Worm (Caenorhabditis elegans) whole organism, L1 larva: ENCODE measurements around the gene ZK686.2.

Experiments used
- C04F5.9 ChIP-seq: sonication (generic microtip); optimal IDR thresholded peaks from 2 replicates; lab custom pipeline; 2016; ENCODE audit warnings: missing genetic modification characterization, missing compliant biosample characterization
- C34B4.2 ChIP-seq: sonication (generic microtip); optimal IDR thresholded peaks from 2 replicates; lab custom pipeline; 2017; ENCODE audit warnings: mild to moderate bottlenecking, missing genetic modification characterization, missing compliant biosample characterization
- F16B12.6 ChIP-seq: fragments of 150-350 bp; optimal IDR thresholded peaks from 2 replicates; lab custom pipeline; 2014; ENCODE audit warnings: missing biosample characterization, missing genetic modification characterization
- Y116A8C.19 ChIP-seq: sonication (generic microtip); optimal IDR thresholded peaks from 2 replicates; lab custom pipeline; 2016; ENCODE audit warnings: missing compliant biosample characterization, missing genetic modification characterization, borderline replicate concordance
- aha-1 ChIP-seq: fragments of 150-350 bp; optimal IDR thresholded peaks from 2 replicates; lab custom pipeline; 2014; ENCODE audit warnings: missing biosample characterization, missing genetic modification characterization
- ama-1 ChIP-seq: fragments of 150-350 bp; optimal IDR thresholded peaks from 2 replicates; lab custom pipeline; 2014
- blmp-1 ChIP-seq: fragments of 150-350 bp; optimal IDR thresholded peaks from 2 replicates; lab custom pipeline; 2014; ENCODE audit warnings: missing biosample characterization, missing genetic modification characterization
- ceh-8 ChIP-seq: fragments of 200-800 bp; sonication (Bioruptor generic); optimal IDR thresholded peaks from 2 replicates; lab custom pipeline; 2018; ENCODE audit warnings: mild to moderate bottlenecking, missing genetic modification characterization, moderate library complexity, missing compliant biosample characterization
- ceh-88 ChIP-seq: fragments of 200-800 bp; sonication (Bioruptor generic); IDR thresholded peaks from 2 replicates; pipeline ENCODE4 v1.3.6; 2022; ENCODE audit warnings: missing genetic modification characterization, missing compliant biosample characterization
- ceh-90 ChIP-seq: sonication (generic microtip); optimal IDR thresholded peaks from 2 replicates; lab custom pipeline; 2016; ENCODE audit warnings: missing genetic modification characterization, missing compliant biosample characterization
- ces-1 ChIP-seq: fragments of 150-350 bp; optimal IDR thresholded peaks from 2 replicates; lab custom pipeline; 2014; ENCODE audit warnings: missing biosample characterization, missing genetic modification reagents, missing genetic modification characterization
- egl-27 ChIP-seq, 2 experiments: fragments of 150-350 bp in 1 of 2; sonication (generic microtip); optimal IDR thresholded peaks; 3 replicates each; lab custom pipeline; 2017 to 2018; ENCODE audit warnings: missing biosample characterization in 2 of 2, missing genetic modification characterization in 2 of 2, missing genetic modification reagents in 2 of 2
- elt-2 ChIP-seq: sonication (generic microtip); optimal IDR thresholded peaks from 2 replicates; lab custom pipeline; 2016; ENCODE audit warnings: missing genetic modification characterization, mild to moderate bottlenecking, inconsistent platforms, missing compliant biosample characterization, missing genetic modification reagents
- elt-3 ChIP-seq, 6 experiments: fragments of 150-350 bp in 1 of 6; sonication (generic microtip); optimal IDR thresholded peaks; 2 replicates each; lab custom pipeline; 2017 to 2018; ENCODE audit warnings: missing biosample characterization in 6 of 6, missing genetic modification characterization in 6 of 6, inconsistent platforms in 1 of 6
- fkh-10 ChIP-seq: sonication (generic microtip); optimal IDR thresholded peaks from 2 replicates; lab custom pipeline; 2017; ENCODE audit warnings: missing biosample characterization, missing genetic modification reagents, missing genetic modification characterization
- fkh-4 ChIP-seq: sonication (generic microtip); optimal IDR thresholded peaks from 2 replicates; lab custom pipeline; 2016; ENCODE audit warnings: missing compliant biosample characterization, missing genetic modification characterization, borderline replicate concordance
- fkh-8 ChIP-seq: sonication (generic microtip); optimal IDR thresholded peaks from 2 replicates; lab custom pipeline; 2016; ENCODE audit warnings: mild to moderate bottlenecking, missing genetic modification characterization, missing compliant biosample characterization
- hlh-17 ChIP-seq: fragments of 200-800 bp; sonication (Bioruptor generic); optimal IDR thresholded peaks from 2 replicates; lab custom pipeline; 2018; ENCODE audit warnings: missing genetic modification characterization, mild to moderate bottlenecking, missing compliant biosample characterization, moderate library complexity, borderline replicate concordance
- hlh-4 ChIP-seq: sonication (generic microtip); optimal IDR thresholded peaks from 2 replicates; lab custom pipeline; 2016; ENCODE audit warnings: mild to moderate bottlenecking, missing genetic modification characterization, missing compliant biosample characterization
- hpl-2 ChIP-seq: fragments of 150-350 bp; optimal IDR thresholded peaks from 2 replicates; lab custom pipeline; 2014; ENCODE audit warnings: missing biosample characterization, missing genetic modification reagents, missing genetic modification characterization
- isw-1 ChIP-seq: fragments of 200-800 bp; sonication (Bioruptor generic); IDR thresholded peaks from 2 replicates; pipeline ENCODE4 v1.3.6; 2022; ENCODE audit warnings: missing genetic modification characterization, missing compliant biosample characterization
- jun-1 ChIP-seq: fragments of 150-350 bp; optimal IDR thresholded peaks from 2 replicates; lab custom pipeline; 2014; ENCODE audit warnings: missing biosample characterization, missing genetic modification reagents, missing genetic modification characterization
- lin-14 ChIP-seq: fragments of 200-800 bp; sonication (Bioruptor generic); optimal IDR thresholded peaks from 2 replicates; lab custom pipeline; 2018; ENCODE audit warnings: mild to moderate bottlenecking, missing genetic modification characterization, moderate library complexity, missing compliant biosample characterization
- lin-39 ChIP-seq: fragments of 150-350 bp; optimal IDR thresholded peaks from 2 replicates; lab custom pipeline; 2014; ENCODE audit warnings: missing biosample characterization, missing genetic modification reagents, missing genetic modification characterization
- mab-9 ChIP-seq: fragments of 200-800 bp; sonication (Bioruptor generic); IDR thresholded peaks from 2 replicates; pipeline ENCODE4 v1.3.6; 2022; ENCODE audit warnings: missing genetic modification reagents, missing genetic modification characterization, missing compliant biosample characterization
- mef-2 ChIP-seq: fragments of 150-350 bp; optimal IDR thresholded peaks from 2 replicates; lab custom pipeline; 2014; ENCODE audit warnings: missing biosample characterization, missing genetic modification characterization
- nhr-11 ChIP-seq: fragments of 150-350 bp; optimal IDR thresholded peaks from 2 replicates; lab custom pipeline; 2014; ENCODE audit warnings: missing biosample characterization, missing genetic modification characterization
- nhr-19 ChIP-seq: fragments of 200-800 bp; sonication (Bioruptor generic); conservative IDR thresholded peaks from 2 replicates; pipeline ENCODE4 v1.3.6; 2022; ENCODE audit warnings: missing genetic modification characterization, missing compliant biosample characterization
- nhr-20 ChIP-seq: sonication (generic microtip); optimal IDR thresholded peaks from 2 replicates; lab custom pipeline; 2016; ENCODE audit warnings: mild to moderate bottlenecking, missing genetic modification characterization, missing compliant biosample characterization
- nhr-237 ChIP-seq: fragments of 150-350 bp; optimal IDR thresholded peaks from 2 replicates; lab custom pipeline; 2014; ENCODE audit warnings: missing biosample characterization, missing genetic modification characterization
- nhr-28 ChIP-seq: fragments of 150-350 bp; optimal IDR thresholded peaks from 2 replicates; lab custom pipeline; 2014; ENCODE audit warnings: missing biosample characterization, missing genetic modification characterization
- nhr-47 ChIP-seq: sonication (generic microtip); optimal IDR thresholded peaks from 2 replicates; lab custom pipeline; 2016; ENCODE audit warnings: mild to moderate bottlenecking, missing genetic modification characterization, moderate library complexity, missing compliant biosample characterization
- nhr-71 ChIP-seq: sonication (generic microtip); optimal IDR thresholded peaks from 2 replicates; lab custom pipeline; 2016; ENCODE audit warnings: mild to moderate bottlenecking, missing genetic modification characterization, moderate library complexity, missing compliant biosample characterization
- nhr-76 ChIP-seq: sonication (generic microtip); optimal IDR thresholded peaks from 2 replicates; lab custom pipeline; 2017; ENCODE audit warnings: missing biosample characterization, missing genetic modification characterization
- nhr-77 ChIP-seq: fragments of 150-350 bp; optimal IDR thresholded peaks from 2 replicates; lab custom pipeline; 2014; ENCODE audit warnings: missing biosample characterization, missing genetic modification characterization
- nhr-84 ChIP-seq: sonication (generic microtip); optimal IDR thresholded peaks from 2 replicates; lab custom pipeline; 2017; ENCODE audit warnings: missing biosample characterization, missing genetic modification characterization
- nhr-90 ChIP-seq: sonication (generic microtip); optimal IDR thresholded peaks from 2 replicates; lab custom pipeline; 2016; ENCODE audit warnings: mild to moderate bottlenecking, missing genetic modification characterization, missing compliant biosample characterization; ENCODE audit not compliant: poor library complexity
- pax-3 ChIP-seq: fragments of 200-800 bp; sonication (Bioruptor generic); optimal IDR thresholded peaks from 2 replicates; lab custom pipeline; 2018; ENCODE audit warnings: mild to moderate bottlenecking, missing genetic modification characterization, moderate library complexity, missing compliant biosample characterization
- pqm-1 ChIP-seq: sonication (generic microtip); optimal IDR thresholded peaks from 3 replicates; lab custom pipeline; 2017; ENCODE audit warnings: missing biosample characterization, missing genetic modification characterization
- rnt-1 ChIP-seq: sonication (generic microtip); optimal IDR thresholded peaks from 2 replicates; lab custom pipeline; 2016; ENCODE audit warnings: mild to moderate bottlenecking, missing genetic modification characterization, moderate library complexity, missing compliant biosample characterization
- snpc-4 ChIP-seq: fragments of 150-350 bp; optimal IDR thresholded peaks from 2 replicates; lab custom pipeline; 2014; ENCODE audit warnings: missing biosample characterization, missing genetic modification characterization
- snu-23 ChIP-seq: sonication (generic microtip); optimal IDR thresholded peaks from 2 replicates; lab custom pipeline; 2016; ENCODE audit warnings: missing genetic modification characterization, missing compliant biosample characterization
- sox-4 ChIP-seq: sonication (generic microtip); optimal IDR thresholded peaks from 2 replicates; lab custom pipeline; 2016; ENCODE audit warnings: missing genetic modification characterization, missing compliant biosample characterization
- sptf-1 ChIP-seq: fragments of 150-350 bp; optimal IDR thresholded peaks from 2 replicates; lab custom pipeline; 2014; ENCODE audit warnings: missing biosample characterization, missing genetic modification characterization
- swsn-7 ChIP-seq: sonication (generic microtip); optimal IDR thresholded peaks from 2 replicates; lab custom pipeline; 2016; ENCODE audit warnings: missing genetic modification characterization, missing compliant biosample characterization
- tbx-2 ChIP-seq: sonication (generic microtip); optimal IDR thresholded peaks from 2 replicates; lab custom pipeline; 2016; ENCODE audit warnings: missing genetic modification characterization, missing compliant biosample characterization
- unc-62 ChIP-seq: fragments of 150-350 bp; optimal IDR thresholded peaks from 2 replicates; lab custom pipeline; 2014; ENCODE audit warnings: missing biosample characterization, missing genetic modification reagents, missing genetic modification characterization
- unc-86 ChIP-seq: sonication (generic microtip); optimal IDR thresholded peaks from 2 replicates; lab custom pipeline; 2016; ENCODE audit warnings: missing genetic modification characterization, missing compliant biosample characterization
- unc-98 ChIP-seq: fragments of 200-800 bp; sonication (Bioruptor generic); IDR thresholded peaks from 2 replicates; pipeline ENCODE4 v1.3.6; 2022; ENCODE audit warnings: missing genetic modification characterization, missing compliant biosample characterization
- xbp-1 ChIP-seq: sonication (generic microtip); optimal IDR thresholded peaks from 2 replicates; lab custom pipeline; 2016; ENCODE audit warnings: missing genetic modification characterization, missing compliant biosample characterization
- zip-4 ChIP-seq: fragments of 200-800 bp; sonication (Bioruptor generic); optimal IDR thresholded peaks from 2 replicates; lab custom pipeline; 2018; ENCODE audit warnings: mild to moderate bottlenecking, missing genetic modification characterization, moderate library complexity, missing compliant biosample characterization
- ztf-11 ChIP-seq, 2 experiments: sonication (generic microtip); optimal IDR thresholded peaks; 2 replicates each; lab custom pipeline; 2016 to 2017; ENCODE audit warnings: missing genetic modification characterization in 2 of 2, missing biosample characterization in 1 of 2, missing compliant biosample characterization in 1 of 2
- ztf-4 ChIP-seq: fragments of 150-350 bp; optimal IDR thresholded peaks from 2 replicates; lab custom pipeline; 2014; ENCODE audit warnings: missing biosample characterization, missing genetic modification characterization

ZK686.2 gene

ce11 chrIII:7729534-7730061, 36.3 kb downstream of the ZK686.2 start, which contains the start of gene ZK112.4:
ZK112.4 (minus strand) TSS chrIII:7730011.
- TF ChIP-seq elt-2 (peak; percentile 6), ama-1 (lab: Kevin White, UChicago) (no peak), ceh-88 (no peak), unc-62 (GFP tag; lab: Kevin White, UChicago) (no peak), ces-1 (GFP tag; lab: Kevin White, UChicago) (no peak), nhr-28 (no peak), hpl-2 (no peak), lin-39 (tag; lab: Kevin White, UChicago) (no peak), blmp-1 (peak; percentile 75), mef-2 (tag; lab: Kevin White, UChicago) (no peak), rnt-1 (peak; percentile 55), hlh-17 (no peak), swsn-7 (tag; lab: Kevin White, UChicago) (peak; percentile 69), isw-1 (GFP tag; lab: Robert Waterston, UW) (no peak), nhr-237 (no peak), unc-98 (GFP tag; lab: Robert Waterston, UW) (no peak), nhr-20 (peak; percentile 82), fkh-4 (no peak), F16B12.6 (peak; percentile 6), Y116A8C.19 (tag; lab: Kevin White, UChicago) (no peak), egl-27 (tag; optimal IDR thresholded peaks at IDR 0.05; lab: Kevin White, UChicago) (peak in 1 of 2 experiments; percentile 39), mab-9 (GFP tag; lab: Robert Waterston, UW) (no peak), snpc-4 (no peak), snu-23 (peak; percentile 76), C34B4.2 (tag; lab: Kevin White, UChicago) (no peak), jun-1 (tag; lab: Kevin White, UChicago) (peak; percentile 67), zip-4 (GFP tag; lab: Kevin White, UChicago) (no peak), xbp-1 (peak; percentile 30), nhr-19 (GFP tag; lab: Robert Waterston, UW) (peak; percentile 51), lin-14 (peak; percentile 98), pqm-1 (no peak), ceh-8 (no peak), aha-1 (tag; lab: Kevin White, UChicago) (no peak), sptf-1 (tag; lab: Kevin White, UChicago) (no peak), nhr-11 (tag; lab: Kevin White, UChicago) (no peak), fkh-8 (tag; lab: Kevin White, UChicago) (no peak), ztf-4 (no peak), nhr-90 (peak; percentile 43), nhr-71 (peak; percentile 83), unc-86 (tag; lab: Kevin White, UChicago) (peak; percentile 43), C04F5.9 (no peak), sox-4 (tag; lab: Kevin White, UChicago) (no peak), elt-3 (tag; optimal IDR thresholded peaks at IDR 0.05; lab: Kevin White, UChicago) (peak in 2 of 6 experiments; percentile 3 to 14), ztf-11 (tag; optimal IDR thresholded peaks at IDR 0.05; lab: Kevin White, UChicago) (no peak), pax-3 (no peak), nhr-47 (tag; lab: Kevin White, UChicago) (peak; percentile 52), fkh-10 (GFP tag; lab: Kevin White, UChicago) (peak; percentile 48), ceh-90 (no peak), hlh-4 (tag; lab: Kevin White, UChicago) (no peak), nhr-76 (tag; lab: Kevin White, UChicago) (no peak), nhr-77 (peak; percentile 79), nhr-84 (peak; percentile 35), tbx-2 (tag; lab: Kevin White, UChicago) (peak; percentile 63)
